Worm (Caenorhabditis elegans): ENCODE results near the gene ZK813.7.

- TF ChIP-seq flt-1 (GFP tag; IDR thresholded peaks at IDR 0.05) (no peak), klf-2 (GFP tag; conservative IDR thresholded peaks at IDR 0.05) (no peak), ztf-29 (GFP tag; IDR thresholded peaks at IDR 0.05) (no peak), tab-1 (GFP tag; IDR thresholded peaks at IDR 0.05) (no peak), ztf-23 (GFP tag; IDR thresholded peaks at IDR 0.05) (no peak), med-1 (GFP tag; optimal IDR thresholded peaks at IDR 0.05; ENCODE audit: insufficient read depth) (no peak), T22C8.4 (GFP tag; IDR thresholded peaks at IDR 0.05) (no peak), ref-1 (GFP tag; conservative IDR thresholded peaks at IDR 0.05) (no peak), cog-1 (tag; optimal IDR thresholded peaks at IDR 0.05) (no peak)
These were observed 17.5 kb downstream of the ZK813.7 start for ce11 chrX:3462086-3462485.

All from whole organism, midembryonic.